Fruit fly (Drosophila melanogaster) whole organism, prepupa: Measurements from ENCODE around the gene CG14984.

Source experiments
- Blimp-1 ChIP-seq: fragments of 200-800 bp; sonication (Bioruptor generic); optimal IDR thresholded peaks from 3 replicates; lab custom pipeline; 2017; ENCODE audit warnings: missing biosample characterization, missing genetic modification characterization, mild to moderate bottlenecking, moderate library complexity, missing genetic modification reagents
- CG10669 ChIP-seq: fragments of 200-800 bp; sonication (Bioruptor generic); optimal IDR thresholded peaks from 3 replicates; lab custom pipeline; 2018; ENCODE audit warnings: missing biosample characterization, mild to moderate bottlenecking, missing genetic modification characterization, moderate library complexity
- CG1621 ChIP-seq: fragments of 200-800 bp; sonication (Bioruptor generic); optimal IDR thresholded peaks from 3 replicates; lab custom pipeline; 2018; ENCODE audit warnings: missing biosample characterization, mild to moderate bottlenecking, missing genetic modification characterization
- CG16779 ChIP-seq: fragments of 200-800 bp; sonication (Bioruptor generic); optimal IDR thresholded peaks from 3 replicates; lab custom pipeline; 2017; ENCODE audit warnings: missing biosample characterization, mild to moderate bottlenecking, missing genetic modification characterization
- CG31627 ChIP-seq: fragments of 200-800 bp; sonication (Bioruptor generic); optimal IDR thresholded peaks from 3 replicates; lab custom pipeline; 2016; ENCODE audit warnings: missing biosample characterization, missing genetic modification characterization
- CG34406 ChIP-seq: fragments of 200-800 bp; sonication (Bioruptor generic); optimal IDR thresholded peaks from 3 replicates; lab custom pipeline; 2016; ENCODE audit warnings: missing biosample characterization, missing genetic modification characterization
- CG3919 ChIP-seq: fragments of 200-800 bp; sonication (Bioruptor generic); optimal IDR thresholded peaks from 3 replicates; lab custom pipeline; 2016; ENCODE audit warnings: missing biosample characterization, missing genetic modification characterization
- CG6163 ChIP-seq: fragments of 200-800 bp; sonication (Bioruptor generic); IDR thresholded peaks from 3 replicates; pipeline ENCODE4 v1.3.6; 2022; ENCODE audit warnings: missing biosample characterization, missing genetic modification characterization
- CG6792 ChIP-seq: fragments of 200-800 bp; sonication (Bioruptor generic); optimal IDR thresholded peaks from 3 replicates; lab custom pipeline; 2016; ENCODE audit warnings: missing biosample characterization, missing genetic modification characterization
- CG6808 ChIP-seq: fragments of 200-800 bp; sonication (Bioruptor generic); optimal IDR thresholded peaks from 3 replicates; lab custom pipeline; 2017; ENCODE audit warnings: missing biosample characterization, missing genetic modification characterization, mild to moderate bottlenecking, moderate library complexity, missing genetic modification reagents
- CG6854 ChIP-seq: fragments of 200-800 bp; sonication (Bioruptor generic); optimal IDR thresholded peaks from 2 replicates; lab custom pipeline; 2017; ENCODE audit warnings: missing biosample characterization, mild to moderate bottlenecking, missing genetic modification characterization
- CG7368 ChIP-seq: fragments of 200-800 bp; sonication (Bioruptor generic); optimal IDR thresholded peaks from 3 replicates; lab custom pipeline; 2016; ENCODE audit warnings: missing biosample characterization, missing genetic modification characterization
- CG8119 ChIP-seq: fragments of 200-800 bp; sonication (Bioruptor generic); IDR thresholded peaks from 3 replicates; pipeline ENCODE4 v1.3.6; 2022; ENCODE audit warnings: missing biosample characterization, missing genetic modification characterization
- CG9139 ChIP-seq: fragments of 200-800 bp; sonication (Bioruptor generic); optimal IDR thresholded peaks from 3 replicates; lab custom pipeline; 2017; ENCODE audit warnings: missing biosample characterization, mild to moderate bottlenecking, missing genetic modification characterization
- Eip78C ChIP-seq: fragments of 200-800 bp; sonication (Bioruptor generic); peaks from one replicate; lab custom pipeline; 2016; ENCODE audit warnings: missing biosample characterization, missing genetic modification characterization
- Eip93F ChIP-seq: fragments of 200-800 bp; sonication (Bioruptor generic); optimal IDR thresholded peaks from 2 replicates; lab custom pipeline; 2016; ENCODE audit warnings: missing biosample characterization, mild to moderate bottlenecking, missing genetic modification characterization
- Ets96B ChIP-seq: fragments of 200-800 bp; optimal IDR thresholded peaks from 2 replicates; lab custom pipeline; 2019; ENCODE audit warnings: missing biosample characterization, mild to moderate bottlenecking, missing genetic modification characterization, moderate library complexity
- Hr38 ChIP-seq: sonication (Bioruptor generic); optimal IDR thresholded peaks from 2 replicates; lab custom pipeline; 2016; ENCODE audit warnings: missing biosample characterization, missing genetic modification characterization
- Hr39 ChIP-seq: fragments of 200-800 bp; sonication (Bioruptor generic); optimal IDR thresholded peaks from 2 replicates; lab custom pipeline; 2016; ENCODE audit warnings: missing biosample characterization, missing genetic modification characterization
- Hr4 ChIP-seq: fragments of 200-800 bp; sonication (Bioruptor generic); optimal IDR thresholded peaks from 3 replicates; lab custom pipeline; 2016; ENCODE audit warnings: missing biosample characterization, missing genetic modification characterization
- Lpt ChIP-seq: fragments of 200-800 bp; sonication (Bioruptor generic); optimal IDR thresholded peaks from 3 replicates; lab custom pipeline; 2016; ENCODE audit warnings: missing biosample characterization, missing genetic modification characterization
- Met ChIP-seq: fragments of 200-800 bp; sonication (Bioruptor generic); optimal IDR thresholded peaks from 3 replicates; lab custom pipeline; 2016; ENCODE audit warnings: missing biosample characterization, missing genetic modification characterization
- OdsH ChIP-seq: fragments of 200-800 bp; sonication (Bioruptor generic); optimal IDR thresholded peaks from 3 replicates; lab custom pipeline; 2016; ENCODE audit warnings: missing biosample characterization, missing genetic modification characterization
- Sox14 ChIP-seq: fragments of 200-800 bp; sonication (Bioruptor generic); optimal IDR thresholded peaks from 3 replicates; lab custom pipeline; 2016; ENCODE audit warnings: missing biosample characterization, missing genetic modification characterization
- Sox15 ChIP-seq: fragments of 200-800 bp; sonication (Bioruptor generic); optimal IDR thresholded peaks from 3 replicates; lab custom pipeline; 2016; ENCODE audit warnings: missing biosample characterization, missing genetic modification characterization
- acj6 ChIP-seq: fragments of 200-800 bp; sonication (Bioruptor generic); optimal IDR thresholded peaks from 3 replicates; lab custom pipeline; 2016; ENCODE audit warnings: missing biosample characterization, missing genetic modification characterization
- dsx ChIP-seq: fragments of 200-800 bp; optimal IDR thresholded peaks from 3 replicates; lab custom pipeline; 2019; ENCODE audit warnings: missing biosample characterization, mild to moderate bottlenecking, missing genetic modification characterization, moderate library complexity; ENCODE audit not compliant: poor library complexity, severe bottlenecking
- eg ChIP-seq: fragments of 200-800 bp; sonication (Bioruptor generic); IDR thresholded peaks from 3 replicates; pipeline ENCODE4 v1.3.6; 2022; ENCODE audit warnings: missing biosample characterization, missing genetic modification characterization
- esn ChIP-seq: fragments of 200-800 bp; sonication (Bioruptor generic); optimal IDR thresholded peaks from 2 replicates; lab custom pipeline; 2016; ENCODE audit warnings: missing biosample characterization, mild to moderate bottlenecking, missing genetic modification characterization, moderate library complexity
- lz ChIP-seq: fragments of 200-800 bp; sonication (Bioruptor generic); optimal IDR thresholded peaks from 3 replicates; lab custom pipeline; 2016; ENCODE audit warnings: missing biosample characterization, missing genetic modification characterization
- pdm3 ChIP-seq: fragments of 200-800 bp; sonication (Bioruptor generic); optimal IDR thresholded peaks from 3 replicates; lab custom pipeline; 2016; ENCODE audit warnings: missing biosample characterization, missing genetic modification characterization
- spab ChIP-seq: fragments of 200-800 bp; sonication (Bioruptor generic); optimal IDR thresholded peaks from 2 replicates; lab custom pipeline; 2017; ENCODE audit warnings: missing biosample characterization, mild to moderate bottlenecking, missing genetic modification characterization, missing genetic modification reagents
- ss ChIP-seq, 2 experiments: fragments of 200-800 bp; sonication (Bioruptor generic); optimal IDR thresholded peaks; 2 replicates in 1 of 2; 3 replicates in 1 of 2; lab custom pipeline; 2017 to 2018; ENCODE audit warnings: mild to moderate bottlenecking in 2 of 2, missing biosample characterization in 2 of 2, missing genetic modification characterization in 2 of 2, moderate library complexity in 1 of 2
- svp ChIP-seq: fragments of 200-800 bp; sonication (Bioruptor generic); peaks from one replicate; lab custom pipeline; 2016; ENCODE audit warnings: missing biosample characterization, missing genetic modification characterization
- vri ChIP-seq: fragments of 200-800 bp; sonication (Bioruptor generic); optimal IDR thresholded peaks from 3 replicates; lab custom pipeline; 2016; ENCODE audit warnings: missing biosample characterization, mild to moderate bottlenecking, missing genetic modification characterization

Gene CG14984

DNA sequence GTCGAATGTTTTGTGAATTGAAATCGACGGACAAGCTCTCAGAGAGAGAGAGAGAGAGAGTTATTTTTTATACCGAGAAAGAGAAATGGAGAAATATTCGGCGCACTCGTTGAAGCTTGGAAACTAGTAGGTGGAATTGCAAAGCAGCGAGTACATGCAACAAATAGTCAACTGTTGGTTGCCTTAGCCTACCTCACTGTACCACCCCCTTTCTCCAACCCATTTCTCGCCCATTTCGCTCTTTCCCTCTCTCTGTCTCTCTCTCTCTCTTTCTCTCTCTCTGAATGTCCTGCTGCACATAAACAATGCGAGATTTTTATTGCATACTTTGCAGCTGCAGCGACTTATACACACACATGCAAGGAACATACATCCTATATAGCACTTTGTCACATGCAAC lies 11.6 kb upstream of the CG14984 start:
- TF ChIP-seq CG6808 (GFP tag; lab: Kevin White, UChicago) (no peak), CG8119 (GFP tag; lab: Robert Waterston, UW) (no peak), lz (GFP tag; lab: Kevin White, UChicago) (no peak), eg (GFP tag; lab: Robert Waterston, UW) (no peak), CG6854 (no peak), Eip78C (GFP tag; lab: Kevin White, UChicago) (no peak), Blimp-1 (GFP tag; lab: Kevin White, UChicago) (no peak), CG1621 (no peak), Sox15 (GFP tag; lab: Kevin White, UChicago) (no peak), OdsH (GFP tag; lab: Kevin White, UChicago) (no peak)

- no peak for TF ChIP-seq spab (GFP tag; lab: Kevin White, UChicago)
- no peak for TF ChIP-seq pdm3
- no peak for TF ChIP-seq CG10669 (GFP tag; lab: Kevin White, UChicago)
- no peak for TF ChIP-seq CG7368 (GFP tag; lab: Kevin White, UChicago)
- no peak for TF ChIP-seq Blimp-1 (GFP tag; lab: Kevin White, UChicago)
- no peak for TF ChIP-seq Hr39 (GFP tag; lab: Kevin White, UChicago)
Measured at dm6 chr3L:3960877-3961417, 8.6 kb upstream of the CG14984 start.

DNA sequence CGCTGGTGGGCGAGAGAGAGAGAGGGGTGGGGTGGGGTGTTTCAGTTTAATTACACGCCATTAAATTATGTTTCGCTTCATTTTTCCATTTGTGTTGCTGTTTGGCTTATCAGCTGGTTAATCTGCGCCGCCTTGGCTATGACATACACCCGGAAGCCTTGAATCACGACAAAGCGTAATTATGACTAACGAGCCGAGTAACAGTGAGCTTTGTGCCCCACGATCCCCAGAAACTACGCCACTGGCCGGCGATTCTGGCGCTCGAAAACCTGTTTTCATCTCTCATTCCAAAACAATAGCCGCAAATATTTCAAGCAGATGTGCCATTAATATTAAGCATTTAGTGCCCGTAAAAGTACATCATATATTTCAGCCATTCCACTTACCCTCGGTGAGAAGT lies 475 bp downstream of the CG14984 start:
- TF ChIP-seq Eip78C (GFP tag; lab: Kevin White, UChicago) (peak; percentile 21), CG6163 (GFP tag; lab: Robert Waterston, UW) (peak; percentile 24; the same call in 1 of the 3 replicates), CG16779 (tag; lab: Kevin White, UChicago) (no peak), Blimp-1 (GFP tag; lab: Kevin White, UChicago) (no peak)

DNA sequence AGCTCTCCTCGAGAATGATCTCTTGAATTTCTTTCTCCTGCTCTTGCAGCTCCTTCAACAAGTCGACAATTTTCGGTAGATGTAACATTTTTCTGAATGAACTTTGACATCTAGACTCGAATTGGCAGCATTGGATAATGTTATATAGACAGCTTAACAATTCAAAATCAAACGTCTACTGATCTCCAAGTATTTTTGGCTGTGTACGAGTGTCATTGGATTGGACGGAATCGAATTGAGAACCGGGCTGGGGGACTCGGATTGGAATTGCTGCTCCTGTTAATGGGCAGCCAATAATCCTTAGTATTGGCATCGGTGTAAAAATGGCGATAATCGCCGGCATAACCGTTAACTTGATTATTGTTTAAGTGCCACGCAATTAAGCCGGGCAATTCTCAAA lies 3.1 kb downstream of the CG14984 start, which contains the start of gene CG14983:
Gene CG14983, minus strand, starts transcription at position 101 of the 400 bp plus-strand sequence.
- TF ChIP-seq svp (peak; percentile 37), Lpt (GFP tag; lab: Kevin White, UChicago) (no peak)

dm6 chr3L:3947301-3947941 lies 4.9 kb downstream of the CG14984 start, which contains the start of gene CG10853:
TSS of gene CG10853 (plus strand) at chr3L:3947891.
- TF ChIP-seq dsx (GFP tag; lab: Kevin White, UChicago) (peak; percentile 14), Lpt (GFP tag; lab: Kevin White, UChicago) (no peak), CG10669 (GFP tag; lab: Kevin White, UChicago) (no peak), Met (GFP tag; lab: Kevin White, UChicago) (no peak), svp (no peak), Hr38 (GFP tag; lab: Kevin White, UChicago) (no peak), spab (GFP tag; lab: Kevin White, UChicago) (no peak), eg (GFP tag; lab: Robert Waterston, UW) (no peak)

- peak; percentile 20 for TF ChIP-seq esn (GFP tag; lab: Kevin White, UChicago)
- TF ChIP-seq CG31627: no peak
- no peak for TF ChIP-seq Hr4
- TF ChIP-seq spab (GFP tag; lab: Kevin White, UChicago): no peak
- no peak for TF ChIP-seq CG16779 (tag; lab: Kevin White, UChicago)
- no peak for TF ChIP-seq lz (GFP tag; lab: Kevin White, UChicago)
- TF ChIP-seq CG8119 (GFP tag; lab: Robert Waterston, UW): no peak
- TF ChIP-seq CG9139 (GFP tag; lab: Kevin White, UChicago): no peak
- no peak for TF ChIP-seq CG3919
- TF ChIP-seq CG6808 (GFP tag; lab: Kevin White, UChicago): no peak
- no peak for TF ChIP-seq Hr38 (GFP tag; lab: Kevin White, UChicago)
- peak; percentile 69 for TF ChIP-seq Eip78C (GFP tag; lab: Kevin White, UChicago)
- TF ChIP-seq Eip93F (GFP tag; lab: Kevin White, UChicago): no peak
- no peak for TF ChIP-seq Sox15 (GFP tag; lab: Kevin White, UChicago)
- no peak for TF ChIP-seq CG6792 (GFP tag; lab: Kevin White, UChicago)
- TF ChIP-seq CG34406 (GFP tag; lab: Kevin White, UChicago): no peak
- no peak for TF ChIP-seq Hr39 (GFP tag; lab: Kevin White, UChicago)
- TF ChIP-seq svp: peak; percentile 97
- TF ChIP-seq vri (GFP tag; lab: Kevin White, UChicago): peak; percentile 40
- no peak for TF ChIP-seq ss (GFP tag; optimal IDR thresholded peaks at IDR 0.05; lab: Kevin White, UChicago)
- TF ChIP-seq Sox14 (GFP tag; lab: Kevin White, UChicago): no peak
- TF ChIP-seq acj6: no peak
- no peak for TF ChIP-seq Ets96B (tag; lab: Kevin White, UChicago)
- TF ChIP-seq Blimp-1 (GFP tag; lab: Kevin White, UChicago): no peak
- TF ChIP-seq CG1621: no peak
Measured at dm6 chr3L:3942241-3943028, 9.9 kb downstream of the CG14984 start, which contains the start of the genes CG10863 and CG14982. TSS of gene CG10863 (minus strand) at chr3L:3942465. TSS of gene CG14982 (plus strand) at chr3L:3942710.
